Fruit fly (Drosophila melanogaster): ENCODE measurements around the gene CG3156.
A peak's percentile ranks its signal among the peaks of the same experiment; 100 is the strongest.

The CG3156 gene

dm6 chrX:529724-530603 is 42.3 kb downstream of the CG3156 start, which contains the start of the genes CG4293 and Appl (continued):
- TF ChIP-seq CHES-1-like (GFP tag; optimal IDR thresholded peaks at IDR 0.05) (peak; percentile 23), odd (GFP tag; optimal IDR thresholded peaks at IDR 0.05) (no peak), lmd (GFP tag; IDR thresholded peaks at IDR 0.05) (no peak), CG12391 (tag; optimal IDR thresholded peaks at IDR 0.05) (no peak), sens-2 (GFP tag; IDR thresholded peaks at IDR 0.05) (no peak), da (GFP tag; optimal IDR thresholded peaks at IDR 0.05) (no peak), Oaz (GFP tag; IDR thresholded peaks at IDR 0.05) (no peak), Doc3 (GFP tag; IDR thresholded peaks at IDR 0.05; ENCODE audit: partially characterized antibody) (no peak), ATbp (GFP tag; optimal IDR thresholded peaks at IDR 0.05) (no peak), ase (GFP tag; IDR thresholded peaks at IDR 0.05) (no peak), CG3407 (GFP tag; optimal IDR thresholded peaks at IDR 0.05) (no peak), CG14050 (GFP tag; IDR thresholded peaks at IDR 0.05) (no peak), Jarid2 (GFP tag; optimal IDR thresholded peaks at IDR 0.05) (no peak), Aef1 (GFP tag; IDR thresholded peaks at IDR 0.05) (no peak), dmrt11E (tag; optimal IDR thresholded peaks at IDR 0.05) (no peak), CG12942 (GFP tag; optimal IDR thresholded peaks at IDR 0.05) (no peak), H15 (GFP tag; IDR thresholded peaks at IDR 0.05) (no peak), CG16779 (GFP tag; IDR thresholded peaks at IDR 0.05) (0 out of 2 replicates have a peak, but pooled peaks have one; percentile 27), CG17829 (tag; optimal IDR thresholded peaks at IDR 0.05) (peak; percentile 11), bsh (GFP tag; optimal IDR thresholded peaks at IDR 0.05) (no peak), CG6654 (GFP tag; optimal IDR thresholded peaks at IDR 0.05) (no peak), cad (GFP tag; optimal IDR thresholded peaks at IDR 0.05) (no peak), CG9932 (GFP tag; IDR thresholded peaks at IDR 0.05) (peak; percentile 33; the same call in 1 of the 2 replicates), pb (GFP tag; optimal IDR thresholded peaks at IDR 0.05) (no peak), unc-4 (GFP tag; IDR thresholded peaks at IDR 0.05; ENCODE audit: partially characterized antibody) (0 out of 2 replicates have a peak, but pooled peaks have one; percentile 21), trh (GFP tag; optimal IDR thresholded peaks at IDR 0.05) (no peak), Gug (GFP tag; IDR thresholded peaks at IDR 0.05) (no peak), Spps (tag; optimal IDR thresholded peaks at IDR 0.05) (no peak), dpn (GFP tag; optimal IDR thresholded peaks at IDR 0.05) (peak in 1 of 2 experiments; percentile 25), CG9876 (GFP tag; optimal IDR thresholded peaks at IDR 0.05) (no peak), Tbp (GFP tag; optimal IDR thresholded peaks at IDR 0.05) (no peak), Dll (GFP tag; IDR thresholded peaks at IDR 0.05; ENCODE audit: partially characterized antibody) (no peak), kay (GFP tag; optimal IDR thresholded peaks at IDR 0.05) (no peak), Fer2 (tag; optimal IDR thresholded peaks at IDR 0.05) (no peak), tna (GFP tag; IDR thresholded peaks at IDR 0.05; ENCODE audit: partially characterized antibody) (no peak), Mes4 (GFP tag; optimal IDR thresholded peaks at IDR 0.05) (no peak), bbx (GFP tag; IDR thresholded peaks at IDR 0.05; ENCODE audit: partially characterized antibody) (no peak), CG13123 (GFP tag; optimal IDR thresholded peaks at IDR 0.05) (no peak), cas (GFP tag; IDR thresholded peaks at IDR 0.05) (no peak), CG18476 (GFP tag; optimal IDR thresholded peaks at IDR 0.05) (no peak), CG14441 (GFP tag; IDR thresholded peaks at IDR 0.05) (no peak), CG11398 (GFP tag; optimal IDR thresholded peaks at IDR 0.05) (no peak), CG4404 (GFP tag; IDR thresholded peaks at IDR 0.05) (no peak), nom (GFP tag; optimal IDR thresholded peaks at IDR 0.05) (peak; percentile 1), chif (GFP tag; optimal IDR thresholded peaks at IDR 0.05) (no peak), gsb (GFP tag; IDR thresholded peaks at IDR 0.05) (no peak), lilli (GFP tag; optimal IDR thresholded peaks at IDR 0.05) (no peak), toy (GFP tag; IDR thresholded peaks at IDR 0.05) (no peak), cg (GFP tag; optimal IDR thresholded peaks at IDR 0.05) (no peak), ewg (GFP tag; optimal IDR thresholded peaks at IDR 0.05) (no peak)

Data from whole organism, embryonic.